Fruit fly (Drosophila melanogaster) whole organism, embryonic: ENCODE measurements around the gene Sur-8.
A peak's percentile ranks its signal among the peaks of the same experiment; 100 is the strongest.

Source experiments
- Atf-2 ChIP-seq: fragments of 200-800 bp; sonication (Bioruptor generic); optimal IDR thresholded peaks from 2 replicates; lab custom pipeline; 2016; ENCODE audit warnings: missing biosample characterization, missing genetic modification characterization
- Atf6 ChIP-seq: fragments of 200-800 bp; sonication (Bioruptor generic); IDR thresholded peaks from 2 replicates; pipeline ENCODE4 v1.3.6; 2022; ENCODE audit warnings: missing biosample characterization, missing genetic modification characterization
- Bdp1 ChIP-seq: fragments of 200-800 bp; sonication (Bioruptor generic); optimal IDR thresholded peaks from 3 replicates; lab custom pipeline; 2016; ENCODE audit warnings: missing biosample characterization, missing genetic modification characterization
- CG10267 ChIP-seq: fragments of 200-800 bp; sonication (Bioruptor generic); optimal IDR thresholded peaks from 2 replicates; lab custom pipeline; 2018; ENCODE audit warnings: missing biosample characterization, mild to moderate bottlenecking, missing genetic modification characterization, moderate library complexity
- CG12236 ChIP-seq: fragments of 200-800 bp; sonication (Bioruptor generic); optimal IDR thresholded peaks from 2 replicates; lab custom pipeline; 2016; ENCODE audit warnings: missing biosample characterization, missing genetic modification characterization
- CG13287 ChIP-seq: fragments of 200-800 bp; sonication (Bioruptor generic); IDR thresholded peaks from 2 replicates; pipeline ENCODE4 v1.3.6; 2022; ENCODE audit warnings: missing biosample characterization, missing genetic modification characterization; ENCODE audit not compliant: partially characterized antibody
- CG17359 ChIP-seq: fragments of 200-800 bp; sonication (Bioruptor generic); optimal IDR thresholded peaks from 3 replicates; lab custom pipeline; 2018; ENCODE audit warnings: missing biosample characterization, mild to moderate bottlenecking, missing genetic modification characterization, moderate library complexity
- CG17912 ChIP-seq: fragments of 200-800 bp; sonication (Bioruptor generic); optimal IDR thresholded peaks from 2 replicates; lab custom pipeline; 2018; ENCODE audit warnings: missing biosample characterization, mild to moderate bottlenecking, missing genetic modification characterization
- CG1792 ChIP-seq: fragments of 200-800 bp; sonication (Bioruptor generic); optimal IDR thresholded peaks from 2 replicates; lab custom pipeline; 2016; ENCODE audit warnings: missing biosample characterization, missing genetic modification characterization
- CG18764 ChIP-seq: fragments of 200-800 bp; sonication (Bioruptor generic); optimal IDR thresholded peaks from 3 replicates; lab custom pipeline; 2016; ENCODE audit warnings: missing biosample characterization, missing genetic modification characterization
- CG3163 ChIP-seq: fragments of 200-800 bp; sonication (Bioruptor generic); optimal IDR thresholded peaks from 3 replicates; lab custom pipeline; 2016; ENCODE audit warnings: missing biosample characterization, missing genetic modification characterization
- CG3407 ChIP-seq: fragments of 200-800 bp; sonication (Bioruptor generic); optimal IDR thresholded peaks from 2 replicates; lab custom pipeline; 2018; ENCODE audit warnings: missing biosample characterization, mild to moderate bottlenecking, missing genetic modification characterization
- CG34224 ChIP-seq: fragments of 200-800 bp; sonication (Bioruptor generic); IDR thresholded peaks from 3 replicates; pipeline ENCODE4 v1.3.6; 2022; ENCODE audit warnings: missing biosample characterization, missing genetic modification characterization; ENCODE audit not compliant: partially characterized antibody
- CG4854 ChIP-seq: fragments of 200-800 bp; sonication (Bioruptor generic); optimal IDR thresholded peaks from 2 replicates; lab custom pipeline; 2016; ENCODE audit warnings: missing biosample characterization, missing genetic modification characterization, inconsistent platforms
- CG7963 ChIP-seq: fragments of 200-800 bp; sonication (Bioruptor generic); IDR thresholded peaks from 3 replicates; pipeline ENCODE4 v1.3.6; 2022; ENCODE audit warnings: missing biosample characterization, missing genetic modification characterization; ENCODE audit not compliant: partially characterized antibody
- CG8290 ChIP-seq, 3 experiments: fragments of 200-800 bp; sonication (Bioruptor generic); optimal IDR thresholded peaks; 2 replicates each; lab custom pipeline; 2016 to 2019; ENCODE audit warnings: missing biosample characterization in 3 of 3, missing genetic modification characterization in 3 of 3, mild to moderate bottlenecking in 2 of 3, moderate library complexity in 1 of 3
- CG9932 ChIP-seq: fragments of 200-800 bp; sonication (Bioruptor generic); IDR thresholded peaks from 2 replicates; pipeline ENCODE4 v1.3.6; 2022; ENCODE audit warnings: missing biosample characterization, missing genetic modification characterization
- CrebB ChIP-seq: fragments of 200-800 bp; sonication (Bioruptor generic); optimal IDR thresholded peaks from 3 replicates; lab custom pipeline; 2018; ENCODE audit warnings: missing biosample characterization, mild to moderate bottlenecking, missing genetic modification characterization
- Dp ChIP-seq: fragments of 200-800 bp; sonication (Bioruptor generic); optimal IDR thresholded peaks from 2 replicates; lab custom pipeline; 2018; ENCODE audit warnings: missing biosample characterization, mild to moderate bottlenecking, missing genetic modification characterization, moderate library complexity
- HmgD ChIP-seq: fragments of 200-800 bp; sonication (Bioruptor generic); optimal IDR thresholded peaks from 3 replicates; lab custom pipeline; 2016; ENCODE audit warnings: missing biosample characterization, missing genetic modification characterization
- HmgZ ChIP-seq: fragments of 200-800 bp; sonication (Bioruptor generic); optimal IDR thresholded peaks from 2 replicates; lab custom pipeline; 2018; ENCODE audit warnings: missing biosample characterization, mild to moderate bottlenecking, missing genetic modification characterization
- Hr3 ChIP-seq: fragments of 200-800 bp; sonication (Bioruptor generic); optimal IDR thresholded peaks from 3 replicates; lab custom pipeline; 2016; ENCODE audit warnings: missing biosample characterization, missing genetic modification characterization
- Hr51 ChIP-seq, 2 experiments: fragments of 200-800 bp; sonication (Bioruptor generic); optimal IDR thresholded peaks; 2 replicates in 1 of 2; 3 replicates in 1 of 2; lab custom pipeline; 2016 to 2018; ENCODE audit warnings: missing biosample characterization in 2 of 2, missing genetic modification characterization in 2 of 2, mild to moderate bottlenecking in 1 of 2, moderate library complexity in 1 of 2
- Mes4 ChIP-seq: fragments of 200-800 bp; sonication (Bioruptor generic); optimal IDR thresholded peaks from 2 replicates; lab custom pipeline; 2016; ENCODE audit warnings: missing biosample characterization, missing genetic modification characterization
- NK7.1 ChIP-seq: fragments of 200-800 bp; sonication (Bioruptor generic); optimal IDR thresholded peaks from 3 replicates; lab custom pipeline; 2016; ENCODE audit warnings: missing biosample characterization, missing genetic modification characterization
- Nf-YA ChIP-seq: fragments of 200-800 bp; sonication (Bioruptor generic); IDR thresholded peaks from 2 replicates; pipeline ENCODE4 v1.3.6; 2022; ENCODE audit warnings: missing biosample characterization, missing genetic modification characterization
- Nf-YC ChIP-seq: fragments of 200-800 bp; optimal IDR thresholded peaks from 3 replicates; lab custom pipeline; 2019; ENCODE audit warnings: missing biosample characterization, mild to moderate bottlenecking, missing genetic modification characterization, moderate library complexity
- Ptx1 ChIP-seq: fragments of 200-800 bp; sonication (Bioruptor generic); IDR thresholded peaks from 2 replicates; pipeline ENCODE4 v1.3.6; 2022; ENCODE audit warnings: missing biosample characterization, missing genetic modification characterization
- Rfx ChIP-seq: fragments of 200-800 bp; sonication (Bioruptor generic); IDR thresholded peaks from 2 replicates; pipeline ENCODE4 v1.3.6; 2022; ENCODE audit warnings: missing biosample characterization, missing genetic modification characterization
- Sry-β ChIP-seq: fragments of 200-800 bp; sonication (Bioruptor generic); optimal IDR thresholded peaks from 2 replicates; lab custom pipeline; 2018; ENCODE audit warnings: missing biosample characterization, mild to moderate bottlenecking, missing genetic modification characterization, moderate library complexity
- az2 ChIP-seq: fragments of 200-800 bp; sonication (Bioruptor generic); optimal IDR thresholded peaks from 3 replicates; lab custom pipeline; 2016; ENCODE audit warnings: missing biosample characterization, missing genetic modification characterization
- crc ChIP-seq: fragments of 200-800 bp; sonication (Bioruptor generic); optimal IDR thresholded peaks from 2 replicates; lab custom pipeline; 2016; ENCODE audit warnings: missing biosample characterization, missing genetic modification characterization
- eve ChIP-seq, 2 experiments: fragments of >200 bp; optimal IDR thresholded peaks; 2 replicates each; lab custom pipeline; 2017; ENCODE audit warnings: missing biosample characterization in 2 of 2, missing genetic modification characterization in 2 of 2
- exex ChIP-seq: fragments of 200-800 bp; sonication (Bioruptor generic); optimal IDR thresholded peaks from 4 replicates; lab custom pipeline; 2018; ENCODE audit warnings: missing biosample characterization, mild to moderate bottlenecking, missing genetic modification characterization, moderate library complexity
- gem ChIP-seq: fragments of 200-800 bp; sonication (Bioruptor generic); optimal IDR thresholded peaks from 2 replicates; lab custom pipeline; 2019; ENCODE audit warnings: missing biosample characterization, mild to moderate bottlenecking, missing genetic modification characterization, moderate library complexity
- gro ChIP-seq: fragments of 200-800 bp; sonication (Bioruptor generic); optimal IDR thresholded peaks from 2 replicates; lab custom pipeline; 2016; ENCODE audit warnings: missing biosample characterization, missing genetic modification characterization
- gsb ChIP-seq: fragments of 200-800 bp; sonication (Bioruptor generic); IDR thresholded peaks from 2 replicates; pipeline ENCODE4 v1.3.6; 2022; ENCODE audit warnings: missing biosample characterization, missing genetic modification characterization
- inv ChIP-seq: fragments of 200-800 bp; sonication (Bioruptor generic); IDR thresholded peaks from 2 replicates; pipeline ENCODE4 v1.3.6; 2022; ENCODE audit warnings: missing biosample characterization, missing genetic modification characterization; ENCODE audit not compliant: partially characterized antibody
- kay ChIP-seq: fragments of 200-800 bp; sonication (Bioruptor generic); optimal IDR thresholded peaks from 2 replicates; lab custom pipeline; 2016; ENCODE audit warnings: missing biosample characterization, missing genetic modification characterization
- lab ChIP-seq: fragments of 200-800 bp; sonication (Bioruptor generic); optimal IDR thresholded peaks from 3 replicates; lab custom pipeline; 2017; ENCODE audit warnings: missing biosample characterization, missing genetic modification characterization, mild to moderate bottlenecking, moderate library complexity, missing genetic modification reagents
- luna ChIP-seq: fragments of 200-800 bp; sonication (Bioruptor generic); optimal IDR thresholded peaks from 2 replicates; lab custom pipeline; 2016; ENCODE audit warnings: missing biosample characterization, missing genetic modification characterization
- mam ChIP-seq: fragments of 200-800 bp; sonication (Bioruptor generic); optimal IDR thresholded peaks from 3 replicates; lab custom pipeline; 2016; ENCODE audit warnings: missing biosample characterization, missing genetic modification characterization
- mirr ChIP-seq: fragments of 200-800 bp; sonication (Bioruptor generic); optimal IDR thresholded peaks from 3 replicates; lab custom pipeline; 2018; ENCODE audit warnings: missing biosample characterization, mild to moderate bottlenecking, missing genetic modification characterization
- odd ChIP-seq: fragments of 200-800 bp; sonication (Bioruptor generic); optimal IDR thresholded peaks from 2 replicates; lab custom pipeline; 2017; ENCODE audit warnings: missing biosample characterization, mild to moderate bottlenecking, missing genetic modification characterization
- phol ChIP-seq: fragments of 200-800 bp; sonication (Bioruptor generic); optimal IDR thresholded peaks from 3 replicates; lab custom pipeline; 2018; ENCODE audit warnings: missing biosample characterization, mild to moderate bottlenecking, missing genetic modification characterization, moderate library complexity
- sens ChIP-seq: fragments of 200-800 bp; sonication (Bioruptor generic); peaks from one replicate; lab custom pipeline; 2016; ENCODE audit warnings: missing biosample characterization, missing genetic modification characterization
- so ChIP-seq: fragments of 200-800 bp; sonication (Bioruptor generic); IDR thresholded peaks from 3 replicates; pipeline ENCODE4 v1.3.6; 2022; ENCODE audit warnings: missing biosample characterization, missing genetic modification characterization
- unc-4 ChIP-seq: fragments of 200-800 bp; sonication (Bioruptor generic); IDR thresholded peaks from 2 replicates; pipeline ENCODE4 v1.3.6; 2022; ENCODE audit warnings: missing biosample characterization, missing genetic modification characterization; ENCODE audit not compliant: partially characterized antibody
- vfl ChIP-seq: fragments of 200-800 bp; sonication (Bioruptor generic); optimal IDR thresholded peaks from 2 replicates; lab custom pipeline; 2016; ENCODE audit warnings: missing biosample characterization, missing genetic modification characterization
- vvl ChIP-seq: fragments of 200-800 bp; sonication (Bioruptor generic); IDR thresholded peaks from 2 replicates; pipeline ENCODE4 v1.3.6; 2022; ENCODE audit warnings: missing biosample characterization, missing genetic modification characterization

The Sur-8 gene

DNA sequence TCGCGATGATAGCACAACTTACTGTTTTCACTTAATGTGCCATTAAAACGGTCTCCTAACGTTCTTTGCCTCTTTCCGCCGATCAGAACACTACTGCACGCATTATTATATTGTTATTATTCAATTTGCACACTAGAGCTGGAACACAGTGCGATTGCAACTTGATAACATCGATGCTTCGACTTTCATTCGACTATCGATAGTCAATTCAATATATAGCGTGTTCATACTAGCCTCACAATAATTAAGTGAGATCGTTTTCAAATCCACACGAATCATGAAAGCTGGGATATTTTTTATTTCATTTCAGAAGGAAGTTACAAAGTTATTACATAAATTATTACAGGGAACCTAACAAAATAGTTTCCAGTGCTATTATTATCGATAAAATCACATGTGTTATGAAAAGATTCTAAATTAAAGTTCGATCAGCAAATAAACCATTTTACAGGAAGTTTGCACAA lies 994 bp downstream of the Sur-8 start (continued):
- peak; percentile 51 for TF ChIP-seq gro (GFP tag; lab: Kevin White, UChicago)
- peak; percentile 34 for TF ChIP-seq phol (tag; lab: Kevin White, UChicago)
- TF ChIP-seq vvl, result peak; percentile 80
- TF ChIP-seq CG1792 (GFP tag; lab: Kevin White, UChicago), result no peak
- TF ChIP-seq Atf6 (GFP tag; lab: Robert Waterston, UW), result peak; percentile 22; the same call in 1 of the 2 replicates
- no peak for TF ChIP-seq gsb (GFP tag; lab: Robert Waterston, UW)
- TF ChIP-seq vfl (GFP tag; lab: Kevin White, UChicago), result peak; percentile 54
- peak; percentile 78 for TF ChIP-seq mam (GFP tag; lab: Kevin White, UChicago)
- TF ChIP-seq Atf-2 (GFP tag; lab: Kevin White, UChicago), result peak; percentile 47
- TF ChIP-seq CG7963 (GFP tag; lab: Robert Waterston, UW), result peak; percentile 73; the same call in 2 of the 3 replicates
- peak; percentile 30 for TF ChIP-seq kay (GFP tag; lab: Kevin White, UChicago)
- peak; percentile 16 for TF ChIP-seq CG10267 (tag; lab: Kevin White, UChicago)
- peak; percentile 78 for TF ChIP-seq CG9932 (GFP tag; lab: Robert Waterston, UW)
- TF ChIP-seq CG3163, result peak; percentile 36
- no peak for TF ChIP-seq Sry-β (GFP tag; lab: Kevin White, UChicago)
- TF ChIP-seq HmgD (GFP tag; lab: Kevin White, UChicago), result no peak
- peak; percentile 9 for TF ChIP-seq CG18764 (GFP tag; lab: Kevin White, UChicago)
- TF ChIP-seq Hr3 (GFP tag; lab: Kevin White, UChicago), result peak; percentile 53
- peak; percentile 75 for TF ChIP-seq Rfx (GFP tag; lab: Robert Waterston, UW)
- TF ChIP-seq CG4854 (GFP tag; lab: Kevin White, UChicago), result no peak
- peak; percentile 8 for TF ChIP-seq CG12236 (GFP tag; lab: Kevin White, UChicago)
- TF ChIP-seq gem, result peak; percentile 80
- peak; percentile 56 for TF ChIP-seq exex
- TF ChIP-seq NK7.1 (GFP tag; lab: Kevin White, UChicago), result no peak
- TF ChIP-seq lab, result peak; percentile 13
- peak; percentile 16 for TF ChIP-seq crc
- TF ChIP-seq Mes4 (GFP tag; lab: Kevin White, UChicago), result peak; percentile 27
- peak; percentile 79 for TF ChIP-seq inv
- 0 out of 2 replicates have a peak, but pooled peaks have one; percentile 28 for TF ChIP-seq Nf-YA
- TF ChIP-seq CG8290 (GFP tag; optimal IDR thresholded peaks at IDR 0.05; lab: Kevin White, UChicago), result peak; percentile 17
- TF ChIP-seq CG8290 (tag; optimal IDR thresholded peaks at IDR 0.05; lab: Kevin White, UChicago), result peak in 1 of 2 experiments; percentile 81
- peak; percentile 77; the same call in 1 of the 3 replicates for TF ChIP-seq CG34224
- peak; percentile 78 for TF ChIP-seq unc-4 (GFP tag; lab: Robert Waterston, UW)
- peak; percentile 17 for TF ChIP-seq mirr (GFP tag; lab: Kevin White, UChicago)
- TF ChIP-seq CG13287 (GFP tag; lab: Robert Waterston, UW), result peak; percentile 86
- peak in 1 of 2 experiments; percentile 69 for TF ChIP-seq Hr51 (GFP tag; optimal IDR thresholded peaks at IDR 0.05; lab: Kevin White, UChicago)
- TF ChIP-seq Bdp1 (GFP tag; lab: Kevin White, UChicago), result peak; percentile 26
- peak; percentile 47; the same call in 1 of the 2 replicates for TF ChIP-seq Ptx1 (GFP tag; lab: Robert Waterston, UW)
- peak; percentile 84 for TF ChIP-seq HmgZ (tag; lab: Kevin White, UChicago)
- TF ChIP-seq CrebB (tag; lab: Kevin White, UChicago), result peak; percentile 27
- no peak for TF ChIP-seq CG17912 (GFP tag; lab: Kevin White, UChicago)
- peak; percentile 52 for TF ChIP-seq luna (GFP tag; lab: Kevin White, UChicago)
- peak; percentile 89 for TF ChIP-seq sens
- peak; percentile 57 for TF ChIP-seq Dp (GFP tag; lab: Kevin White, UChicago)
- no peak for TF ChIP-seq CG17359 (tag; lab: Kevin White, UChicago)
- peak; percentile 50 for TF ChIP-seq az2 (GFP tag; lab: Kevin White, UChicago)
- peak; percentile 50 for TF ChIP-seq Nf-YC (tag; lab: Kevin White, UChicago)
- peak; percentile 51; the same call in 2 of the 3 replicates for TF ChIP-seq so
- TF ChIP-seq CG3407 (GFP tag; lab: Kevin White, UChicago), result no peak
- TF ChIP-seq eve (GFP tag; optimal IDR thresholded peaks at IDR 0.05; lab: Kevin White, UChicago), result no peak
- TF ChIP-seq odd (GFP tag; lab: Kevin White, UChicago), result peak; percentile 33
